Worm (Caenorhabditis elegans): Measurements from ENCODE around the gene M04C3.2.

Gene M04C3.2

ce11 chrV:19445442-19445841 is 3.3 kb downstream of the M04C3.2 start, which contains the start of gene M04C3.1:
M04C3.1 (minus strand) TSS chrV:19445605.
- TF ChIP-seq nhr-28 (tag; optimal IDR thresholded peaks at IDR 0.05) (peak; percentile 49), ceh-32 (tag; optimal IDR thresholded peaks at IDR 0.05; ENCODE audit: poor library complexity) (no peak), dve-1 (tag; optimal IDR thresholded peaks at IDR 0.05; ENCODE audit: insufficient read depth) (peak; percentile 66), arid-1 (GFP tag; conservative IDR thresholded peaks at IDR 0.05) (no peak), dmd-6 (GFP tag; IDR thresholded peaks at IDR 0.05) (peak; percentile 27; the same call in 1 of the 2 replicates), lir-3 (tag; optimal IDR thresholded peaks at IDR 0.05) (no peak), lsy-2 (tag; optimal IDR thresholded peaks at IDR 0.05) (peak in 1 of 2 experiments; percentile 5), tag-97 (GFP tag; IDR thresholded peaks at IDR 0.05) (no peak), pqm-1 (tag; optimal IDR thresholded peaks at IDR 0.05) (peak; percentile 79), hlh-30 (tag; optimal IDR thresholded peaks at IDR 0.05; ENCODE audit: insufficient read depth) (peak; percentile 22), daf-16 (GFP tag; optimal IDR thresholded peaks at IDR 0.05) (no peak), daf-16 (tag; optimal IDR thresholded peaks at IDR 0.05) (peak; percentile 71), php-3 (GFP tag; IDR thresholded peaks at IDR 0.05) (peak; percentile 72)

DNA sequence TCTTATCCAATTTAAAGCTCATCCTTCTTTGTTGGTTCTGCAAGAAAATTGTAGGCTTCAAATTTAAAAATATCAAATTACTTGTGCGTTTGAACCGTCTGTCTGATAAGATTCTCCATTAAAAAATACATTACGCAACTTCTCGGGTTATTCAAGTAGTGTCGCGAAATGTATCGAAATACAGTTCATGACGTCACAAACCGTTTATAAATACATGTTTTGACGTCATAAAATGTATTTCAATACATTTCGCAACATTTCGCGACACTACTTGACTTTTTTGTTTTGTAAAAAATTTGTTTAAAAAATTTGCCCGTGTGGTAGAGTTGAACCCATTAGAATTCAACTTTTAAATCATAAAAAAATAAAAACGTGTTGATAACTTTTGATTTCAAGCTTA is 5.1 kb downstream of the M04C3.2 start:
- peak in 1 of 2 experiments; percentile 4 for TF ChIP-seq lsy-2 (tag; optimal IDR thresholded peaks at IDR 0.05)
- peak; percentile 27 for TF ChIP-seq dve-1 (tag; optimal IDR thresholded peaks at IDR 0.05; ENCODE audit: insufficient read depth)
- TF ChIP-seq daf-16 (GFP tag; optimal IDR thresholded peaks at IDR 0.05): no peak
- peak; percentile 72 for TF ChIP-seq daf-16 (tag; optimal IDR thresholded peaks at IDR 0.05)
- TF ChIP-seq zag-1 (tag; optimal IDR thresholded peaks at IDR 0.05): no peak
- peak; percentile 34 for TF ChIP-seq nhr-28 (tag; optimal IDR thresholded peaks at IDR 0.05)

- TF ChIP-seq mxl-3 (GFP tag; optimal IDR thresholded peaks at IDR 0.05) (peak; percentile 19), Y5F2A.4 (GFP tag; optimal IDR thresholded peaks at IDR 0.05) (no peak), hlh-11 (tag; optimal IDR thresholded peaks at IDR 0.05) (peak; percentile 12), pqm-1 (tag; optimal IDR thresholded peaks at IDR 0.05) (peak; percentile 56), nhr-28 (tag; optimal IDR thresholded peaks at IDR 0.05) (peak; percentile 59), hlh-30 (tag; optimal IDR thresholded peaks at IDR 0.05; ENCODE audit: insufficient read depth) (peak; percentile 20), zip-2 (tag; optimal IDR thresholded peaks at IDR 0.05) (no peak), dmd-6 (GFP tag; IDR thresholded peaks at IDR 0.05) (0 out of 2 replicates have a peak, but pooled peaks have one; percentile 17), daf-16 (GFP tag; optimal IDR thresholded peaks at IDR 0.05) (no peak), daf-16 (tag; optimal IDR thresholded peaks at IDR 0.05) (peak; percentile 17)
These were observed 12.4 kb downstream of the M04C3.2 start, which contains the start of gene C25F9.14 for ce11 chrV:19436307-19436706. C25F9.14 (plus strand) TSS chrV:19436484.

DNA sequence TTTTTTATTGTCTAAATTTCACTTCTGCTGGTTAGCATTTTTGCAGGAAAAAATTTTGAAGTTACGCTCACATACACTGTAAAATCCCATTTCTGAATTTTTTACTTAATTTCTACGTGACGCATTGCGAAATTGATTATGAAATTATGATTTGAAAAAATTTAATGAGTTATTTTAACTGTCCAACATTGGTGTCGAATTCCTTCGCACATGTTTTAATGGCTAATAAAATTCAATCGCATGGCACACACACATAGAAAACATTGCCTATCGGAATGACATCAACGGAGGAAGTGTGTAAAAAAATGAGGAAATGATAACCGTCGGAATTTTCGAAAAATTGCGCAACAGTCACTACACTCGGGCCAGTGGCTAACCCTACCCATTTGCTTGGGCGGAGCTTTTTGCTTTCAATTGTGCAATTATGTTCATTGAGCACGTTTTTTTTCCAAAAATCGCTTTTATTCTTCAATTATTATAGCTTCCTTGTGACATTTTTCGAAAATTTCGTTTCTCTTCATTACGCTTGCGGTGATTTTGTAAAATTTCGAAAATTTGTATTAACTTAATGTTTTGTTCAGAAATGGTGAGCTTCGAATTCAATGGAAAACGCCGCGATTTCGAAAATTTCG is 14.8 kb downstream of the M04C3.2 start, which contains the start of gene C25F9.16:
C25F9.16 (plus strand) TSS at position 582 of the 632 bp plus-strand sequence.
- peak; percentile 42 for TF ChIP-seq pqm-1 (tag; optimal IDR thresholded peaks at IDR 0.05)
- peak; percentile 90 for TF ChIP-seq php-3 (GFP tag; IDR thresholded peaks at IDR 0.05)
- TF ChIP-seq nhr-48 (tag; optimal IDR thresholded peaks at IDR 0.05): no peak
- no peak for TF ChIP-seq ztf-11 (tag; optimal IDR thresholded peaks at IDR 0.05)
- TF ChIP-seq hmg-1.1 (GFP tag; IDR thresholded peaks at IDR 0.05): no peak
- TF ChIP-seq fos-1 (tag; optimal IDR thresholded peaks at IDR 0.05): no peak
- TF ChIP-seq lin-13 (GFP tag; optimal IDR thresholded peaks at IDR 0.05): no peak
- no peak for TF ChIP-seq daf-16 (GFP tag; optimal IDR thresholded peaks at IDR 0.05)
- TF ChIP-seq daf-16 (tag; optimal IDR thresholded peaks at IDR 0.05): peak; percentile 33
- TF ChIP-seq nhr-28 (tag; optimal IDR thresholded peaks at IDR 0.05): peak; percentile 24
- TF ChIP-seq ceh-20 (GFP tag; IDR thresholded peaks at IDR 0.05): 0 out of 2 replicates have a peak, but pooled peaks have one; percentile 26
- TF ChIP-seq F26F4.8 (GFP tag; conservative IDR thresholded peaks at IDR 0.05): no peak
- TF ChIP-seq aha-1 (tag): peak; percentile 72
- TF ChIP-seq ceh-82 (tag; optimal IDR thresholded peaks at IDR 0.05): no peak
- TF ChIP-seq dve-1 (tag; optimal IDR thresholded peaks at IDR 0.05; ENCODE audit: insufficient read depth): no peak
- no peak for TF ChIP-seq lin-38 (GFP tag; IDR thresholded peaks at IDR 0.05)
- TF ChIP-seq dpl-1 (GFP tag; optimal IDR thresholded peaks at IDR 0.05): no peak
- TF ChIP-seq dmd-9 (GFP tag; IDR thresholded peaks at IDR 0.05): no peak

DNA sequence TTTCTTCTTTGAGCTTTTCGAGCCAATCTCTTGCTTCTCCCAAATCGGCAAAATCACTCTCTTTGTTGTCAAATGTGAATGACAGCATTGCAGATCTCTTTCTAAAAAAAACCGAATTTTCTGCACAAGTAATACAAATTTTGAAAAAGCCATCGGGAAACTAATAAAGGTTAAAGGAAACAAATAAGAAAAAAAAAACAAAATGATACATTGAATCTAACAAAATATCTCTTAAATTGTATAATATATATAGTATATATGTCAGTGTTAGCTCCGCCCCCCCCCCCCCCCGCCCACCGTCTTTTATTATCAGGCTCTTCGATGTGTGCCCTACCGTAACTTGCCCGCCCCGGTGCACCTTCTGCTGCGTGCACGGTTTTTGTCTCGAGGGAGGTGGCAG is 15.7 kb downstream of the M04C3.2 start, which contains the start of gene C25F9.11:
C25F9.11 (minus strand) TSS at position 101 of the 400 bp plus-strand sequence.
- TF ChIP-seq zag-1 (tag; optimal IDR thresholded peaks at IDR 0.05) (no peak), nhr-10 (tag; optimal IDR thresholded peaks at IDR 0.05) (no peak), ceh-32 (tag; optimal IDR thresholded peaks at IDR 0.05; ENCODE audit: poor library complexity) (no peak), ceh-62 (tag; optimal IDR thresholded peaks at IDR 0.05) (no peak), dmd-6 (GFP tag; IDR thresholded peaks at IDR 0.05) (no peak), lin-1 (GFP tag; IDR thresholded peaks at IDR 0.05) (no peak), nhr-237 (tag; optimal IDR thresholded peaks at IDR 0.05) (no peak), madf-5 (GFP tag; IDR thresholded peaks at IDR 0.05) (no peak), madf-9 (GFP tag; conservative IDR thresholded peaks at IDR 0.05) (no peak), Y48G9A.11 (GFP tag; IDR thresholded peaks at IDR 0.05) (no peak), daf-8 (GFP tag; IDR thresholded peaks at IDR 0.05) (no peak), lin-38 (GFP tag; IDR thresholded peaks at IDR 0.05) (no peak)
